Fruit fly (Drosophila melanogaster) whole organism, embryonic: ENCODE results near the gene Fnta.

Source experiments
- CG11456 ChIP-seq: fragments of 200-800 bp; sonication (Bioruptor generic); IDR thresholded peaks from 3 replicates; pipeline ENCODE4 v1.3.6; 2022; ENCODE audit warnings: missing biosample characterization, missing genetic modification characterization
- CG6791 ChIP-seq: fragments of 200-800 bp; sonication (Bioruptor generic); IDR thresholded peaks from 3 replicates; pipeline ENCODE4 v1.3.6; 2022; ENCODE audit warnings: missing biosample characterization, missing genetic modification characterization; ENCODE audit not compliant: partially characterized antibody
- Dp ChIP-seq: fragments of 200-800 bp; sonication (Bioruptor generic); optimal IDR thresholded peaks from 2 replicates; lab custom pipeline; 2018; ENCODE audit warnings: missing biosample characterization, mild to moderate bottlenecking, missing genetic modification characterization, moderate library complexity
- Sry-β ChIP-seq: fragments of 200-800 bp; sonication (Bioruptor generic); optimal IDR thresholded peaks from 2 replicates; lab custom pipeline; 2018; ENCODE audit warnings: missing biosample characterization, mild to moderate bottlenecking, missing genetic modification characterization, moderate library complexity
- fu2 ChIP-seq: fragments of 200-800 bp; sonication (Bioruptor generic); optimal IDR thresholded peaks from 2 replicates; lab custom pipeline; 2016; ENCODE audit warnings: missing biosample characterization, missing genetic modification characterization
- grau ChIP-seq: fragments of 200-800 bp; optimal IDR thresholded peaks from 3 replicates; lab custom pipeline; 2019; ENCODE audit warnings: missing biosample characterization, mild to moderate bottlenecking, missing genetic modification characterization, moderate library complexity
- mld ChIP-seq: fragments of 200-800 bp; sonication (Bioruptor generic); IDR thresholded peaks from 3 replicates; pipeline ENCODE4 v1.3.6; 2022; ENCODE audit warnings: missing biosample characterization, missing genetic modification characterization; ENCODE audit not compliant: partially characterized antibody
- nmo ChIP-seq: fragments of 200-800 bp; sonication (Bioruptor generic); optimal IDR thresholded peaks from 2 replicates; lab custom pipeline; 2018; ENCODE audit warnings: missing biosample characterization, mild to moderate bottlenecking, missing genetic modification characterization, moderate library complexity
- schlank ChIP-seq: fragments of 200-800 bp; sonication (Bioruptor generic); optimal IDR thresholded peaks from 2 replicates; lab custom pipeline; 2018; ENCODE audit warnings: missing biosample characterization, mild to moderate bottlenecking, missing genetic modification characterization
- tna ChIP-seq: fragments of 200-800 bp; sonication (Bioruptor generic); IDR thresholded peaks from 2 replicates; pipeline ENCODE4 v1.3.6; 2022; ENCODE audit warnings: missing biosample characterization, missing genetic modification characterization; ENCODE audit not compliant: partially characterized antibody

DNA sequence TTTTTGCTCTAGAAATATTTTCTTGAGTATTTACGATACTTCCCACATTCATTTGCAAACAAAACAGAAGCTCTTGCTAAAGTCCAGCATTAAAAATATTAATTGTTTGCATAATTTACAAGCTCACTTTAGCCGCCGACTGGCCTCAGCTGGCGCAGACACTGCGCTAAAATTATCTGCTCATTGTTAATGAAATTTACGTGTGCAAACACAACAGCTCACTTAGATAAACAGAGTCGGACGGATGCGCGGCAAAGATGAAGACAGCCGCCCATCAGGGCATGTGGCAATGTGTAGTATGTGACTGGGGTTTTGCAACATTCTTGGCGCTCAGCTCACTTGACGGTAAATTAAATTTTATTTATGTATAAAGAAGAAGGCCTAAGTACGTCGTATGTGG, 1.5 kb downstream of the Fnta start:
- TF ChIP-seq schlank (tag; lab: Kevin White, UChicago) (peak; percentile 56), nmo (GFP tag; lab: Kevin White, UChicago) (no peak), mld (no peak), tna (GFP tag; lab: Robert Waterston, UW) (no peak), CG11456 (GFP tag; lab: Robert Waterston, UW) (no peak), Sry-β (no peak), grau (tag; lab: Kevin White, UChicago) (no peak), fu2 (GFP tag; lab: Kevin White, UChicago) (no peak), Dp (GFP tag; lab: Kevin White, UChicago) (no peak), CG6791 (GFP tag; lab: Robert Waterston, UW) (no peak)
